Fruit fly (Drosophila melanogaster) whole organism, embryonic: ENCODE measurements around the gene Atpalpha.
A peak's percentile ranks its signal among the peaks of the same experiment; 100 is the strongest.

Experiments
- Asciz ChIP-seq: fragments of 200-800 bp; sonication (Bioruptor generic); optimal IDR thresholded peaks from 2 replicates; lab custom pipeline; 2017; ENCODE audit warnings: missing biosample characterization, mild to moderate bottlenecking, missing genetic modification characterization, missing genetic modification reagents
- Atf3 ChIP-seq: fragments of 200-800 bp; sonication (Bioruptor generic); optimal IDR thresholded peaks from 3 replicates; lab custom pipeline; 2016; ENCODE audit warnings: missing biosample characterization, missing genetic modification characterization
- Bdp1 ChIP-seq: fragments of 200-800 bp; sonication (Bioruptor generic); optimal IDR thresholded peaks from 3 replicates; lab custom pipeline; 2016; ENCODE audit warnings: missing biosample characterization, missing genetic modification characterization
- Bteb2 ChIP-seq: fragments of 200-800 bp; sonication (Bioruptor generic); optimal IDR thresholded peaks from 2 replicates; lab custom pipeline; 2016; ENCODE audit warnings: missing biosample characterization, missing genetic modification characterization
- CG10274 ChIP-seq: fragments of 200-800 bp; sonication (Bioruptor generic); optimal IDR thresholded peaks from 3 replicates; lab custom pipeline; 2017; ENCODE audit warnings: missing biosample characterization, mild to moderate bottlenecking, missing genetic modification characterization
- CG10366 ChIP-seq: fragments of 200-800 bp; sonication (Bioruptor generic); IDR thresholded peaks from 2 replicates; pipeline ENCODE4 v1.3.6; 2022; ENCODE audit warnings: missing biosample characterization, missing genetic modification characterization
- CG11093 ChIP-seq: fragments of 200-800 bp; sonication (Bioruptor generic); IDR thresholded peaks from 3 replicates; pipeline ENCODE4 v1.3.6; 2022; ENCODE audit warnings: missing biosample characterization, missing genetic modification characterization
- CG12236 ChIP-seq: fragments of 200-800 bp; sonication (Bioruptor generic); optimal IDR thresholded peaks from 2 replicates; lab custom pipeline; 2016; ENCODE audit warnings: missing biosample characterization, missing genetic modification characterization
- CG12769 ChIP-seq: fragments of 200-800 bp; sonication (Bioruptor generic); optimal IDR thresholded peaks from 2 replicates; lab custom pipeline; 2019; ENCODE audit warnings: missing biosample characterization, mild to moderate bottlenecking, missing genetic modification characterization, moderate library complexity
- CG14667 ChIP-seq: fragments of 200-800 bp; sonication (Bioruptor generic); IDR thresholded peaks from 2 replicates; pipeline ENCODE4 v1.3.6; 2022; ENCODE audit warnings: missing biosample characterization, missing genetic modification characterization
- CG1602 ChIP-seq: fragments of 200-800 bp; sonication (Bioruptor generic); optimal IDR thresholded peaks from 3 replicates; lab custom pipeline; 2016; ENCODE audit warnings: missing biosample characterization, missing genetic modification characterization
- CG16813 ChIP-seq: fragments of 200-800 bp; sonication (Bioruptor generic); IDR thresholded peaks from 3 replicates; pipeline ENCODE4 v1.3.6; 2022; ENCODE audit warnings: missing biosample characterization, missing genetic modification characterization; ENCODE audit not compliant: partially characterized antibody
- CG16815 ChIP-seq: fragments of 200-800 bp; sonication (Bioruptor generic); optimal IDR thresholded peaks from 3 replicates; lab custom pipeline; 2017; ENCODE audit warnings: missing biosample characterization, mild to moderate bottlenecking, missing genetic modification characterization
- CG17186 ChIP-seq: fragments of 200-800 bp; sonication (Bioruptor generic); optimal IDR thresholded peaks from 3 replicates; lab custom pipeline; 2017; ENCODE audit warnings: missing biosample characterization, missing genetic modification reagents, missing genetic modification characterization
- CG18599 ChIP-seq: fragments of 200-800 bp; sonication (Bioruptor generic); optimal IDR thresholded peaks from 3 replicates; lab custom pipeline; 2017; ENCODE audit warnings: missing biosample characterization, missing genetic modification characterization, mild to moderate bottlenecking, moderate library complexity, missing genetic modification reagents
- CG30431 ChIP-seq: fragments of 200-800 bp; sonication (Bioruptor generic); optimal IDR thresholded peaks from 2 replicates; lab custom pipeline; 2017; ENCODE audit warnings: missing biosample characterization, missing genetic modification characterization
- CG31365 ChIP-seq: fragments of 200-800 bp; sonication (Bioruptor generic); optimal IDR thresholded peaks from 2 replicates; lab custom pipeline; 2018; ENCODE audit warnings: missing biosample characterization, mild to moderate bottlenecking, missing genetic modification characterization
- CG31441 ChIP-seq: fragments of 200-800 bp; sonication (Bioruptor generic); IDR thresholded peaks from 2 replicates; pipeline ENCODE4 v1.3.6; 2022; ENCODE audit warnings: missing biosample characterization, missing genetic modification characterization
- CG3281 ChIP-seq: fragments of 200-800 bp; sonication (Bioruptor generic); optimal IDR thresholded peaks from 3 replicates; lab custom pipeline; 2017; ENCODE audit warnings: missing biosample characterization, mild to moderate bottlenecking, missing genetic modification characterization
- CG42726 ChIP-seq: fragments of 200-800 bp; sonication (Bioruptor generic); IDR thresholded peaks from 2 replicates; pipeline ENCODE4 v1.3.6; 2022; ENCODE audit warnings: missing biosample characterization, missing genetic modification characterization; ENCODE audit not compliant: partially characterized antibody
- CG4424 ChIP-seq: fragments of 200-800 bp; sonication (Bioruptor generic); optimal IDR thresholded peaks from 3 replicates; lab custom pipeline; 2016; ENCODE audit warnings: missing biosample characterization, missing genetic modification characterization
- CG7357 ChIP-seq: fragments of 200-800 bp; sonication (Bioruptor generic); IDR thresholded peaks from 3 replicates; pipeline ENCODE4 v1.3.6; 2022; ENCODE audit warnings: missing biosample characterization, missing genetic modification characterization
- CG7786 ChIP-seq: fragments of 200-800 bp; sonication (Bioruptor generic); optimal IDR thresholded peaks from 2 replicates; lab custom pipeline; 2016; ENCODE audit warnings: missing biosample characterization, missing genetic modification characterization
- CG9797 ChIP-seq: fragments of 200-800 bp; sonication (Bioruptor generic); optimal IDR thresholded peaks from 3 replicates; lab custom pipeline; 2018; ENCODE audit warnings: missing biosample characterization, mild to moderate bottlenecking, missing genetic modification characterization
- Eip74EF ChIP-seq, 2 experiments: fragments of 200-800 bp in 1 of 2; fragments of >200 bp in 1 of 2; sonication (Bioruptor generic) in 1 of 2; optimal IDR thresholded peaks; 2 replicates each; lab custom pipeline; 2017 to 2019; ENCODE audit warnings: missing biosample characterization in 2 of 2, missing genetic modification characterization in 2 of 2, mild to moderate bottlenecking in 1 of 2, moderate library complexity in 1 of 2
- Hand ChIP-seq: fragments of 200-800 bp; sonication (Bioruptor generic); optimal IDR thresholded peaks from 2 replicates; lab custom pipeline; 2017; ENCODE audit warnings: mild to moderate bottlenecking, missing biosample characterization, missing genetic modification reagents, missing genetic modification characterization
- Hmr ChIP-seq: fragments of 200-800 bp; sonication (Bioruptor generic); optimal IDR thresholded peaks from 3 replicates; lab custom pipeline; 2017; ENCODE audit warnings: mild to moderate bottlenecking, missing biosample characterization, missing genetic modification reagents, missing genetic modification characterization
- Kr ChIP-seq: fragments of 200-800 bp; sonication (Bioruptor generic); optimal IDR thresholded peaks from 2 replicates; lab custom pipeline; 2017; ENCODE audit warnings: missing biosample characterization, mild to moderate bottlenecking, missing genetic modification characterization
- MBD-R2 ChIP-seq: fragments of 200-800 bp; sonication (Bioruptor generic); IDR thresholded peaks from 2 replicates; pipeline ENCODE4 v1.3.6; 2022; ENCODE audit warnings: missing biosample characterization, missing genetic modification characterization
- Mes4 ChIP-seq: fragments of 200-800 bp; sonication (Bioruptor generic); optimal IDR thresholded peaks from 2 replicates; lab custom pipeline; 2016; ENCODE audit warnings: missing biosample characterization, missing genetic modification characterization
- NC2α ChIP-seq: fragments of 200-800 bp; sonication (Bioruptor generic); optimal IDR thresholded peaks from 2 replicates; lab custom pipeline; 2016; ENCODE audit warnings: missing biosample characterization, missing genetic modification characterization
- Nf-YA ChIP-seq: fragments of 200-800 bp; sonication (Bioruptor generic); IDR thresholded peaks from 2 replicates; pipeline ENCODE4 v1.3.6; 2022; ENCODE audit warnings: missing biosample characterization, missing genetic modification characterization
- Oli ChIP-seq: fragments of 200-800 bp; sonication (Bioruptor generic); optimal IDR thresholded peaks from 2 replicates; lab custom pipeline; 2018; ENCODE audit warnings: missing biosample characterization, mild to moderate bottlenecking, missing genetic modification characterization, moderate library complexity
- PHDP ChIP-seq: fragments of 200-800 bp; sonication (Bioruptor generic); optimal IDR thresholded peaks from 3 replicates; lab custom pipeline; 2018; ENCODE audit warnings: missing biosample characterization, mild to moderate bottlenecking, missing genetic modification characterization, moderate library complexity
- Sry-β ChIP-seq: fragments of 200-800 bp; sonication (Bioruptor generic); optimal IDR thresholded peaks from 2 replicates; lab custom pipeline; 2018; ENCODE audit warnings: missing biosample characterization, mild to moderate bottlenecking, missing genetic modification characterization, moderate library complexity
- Trl ChIP-seq, 3 experiments: fragments of >200 bp in 2 of 3; fragments of 200-800 bp in 1 of 3; sonication (Bioruptor generic) in 1 of 3; optimal IDR thresholded peaks; 2 replicates in 1 of 3; 3 replicates in 2 of 3; lab custom pipeline; 2016 to 2017; ENCODE audit warnings: missing biosample characterization in 1 of 3, missing genetic modification characterization in 1 of 3
- abd-A ChIP-seq: fragments of 200-800 bp; sonication (Bioruptor generic); optimal IDR thresholded peaks from 3 replicates; lab custom pipeline; 2019; ENCODE audit warnings: missing biosample characterization, mild to moderate bottlenecking, missing genetic modification characterization, moderate library complexity
- ac ChIP-seq: fragments of 200-800 bp; sonication (Bioruptor generic); optimal IDR thresholded peaks from 3 replicates; lab custom pipeline; 2017; ENCODE audit warnings: missing biosample characterization, mild to moderate bottlenecking, missing genetic modification characterization
- dati ChIP-seq: fragments of 200-800 bp; sonication (Bioruptor generic); IDR thresholded peaks from 2 replicates; pipeline ENCODE4 v1.3.6; 2022; ENCODE audit warnings: missing biosample characterization, missing genetic modification characterization
- dmrt99B ChIP-seq: fragments of 200-800 bp; sonication (Bioruptor generic); optimal IDR thresholded peaks from 2 replicates; lab custom pipeline; 2018; ENCODE audit warnings: missing biosample characterization, mild to moderate bottlenecking, missing genetic modification characterization, moderate library complexity
- fu2 ChIP-seq: fragments of 200-800 bp; sonication (Bioruptor generic); optimal IDR thresholded peaks from 2 replicates; lab custom pipeline; 2016; ENCODE audit warnings: missing biosample characterization, missing genetic modification characterization
- gce ChIP-seq: fragments of 200-800 bp; sonication (Bioruptor generic); IDR thresholded peaks from 3 replicates; pipeline ENCODE4 v1.3.6; 2022; ENCODE audit warnings: missing biosample characterization, missing genetic modification characterization
- h ChIP-seq: fragments of >200 bp; optimal IDR thresholded peaks from 2 replicates; lab custom pipeline; 2017
- ham ChIP-seq: fragments of 200-800 bp; sonication (Bioruptor generic); IDR thresholded peaks from 2 replicates; pipeline ENCODE4 v1.3.6; 2022; ENCODE audit warnings: missing biosample characterization, missing genetic modification characterization
- insv ChIP-seq, 2 experiments: fragments of 200-800 bp; sonication (Bioruptor generic); optimal IDR thresholded peaks; 3 replicates each; lab custom pipeline; 2016 to 2018; ENCODE audit warnings: missing biosample characterization in 2 of 2, missing genetic modification characterization in 2 of 2
- jigr1 ChIP-seq: fragments of 200-800 bp; sonication (Bioruptor generic); IDR thresholded peaks from 3 replicates; pipeline ENCODE4 v1.3.6; 2022; ENCODE audit warnings: missing biosample characterization, missing genetic modification characterization
- jing ChIP-seq: fragments of 200-800 bp; sonication (Bioruptor generic); optimal IDR thresholded peaks from 2 replicates; lab custom pipeline; 2018; ENCODE audit warnings: missing biosample characterization, mild to moderate bottlenecking, missing genetic modification characterization
- kay ChIP-seq: fragments of 200-800 bp; sonication (Bioruptor generic); optimal IDR thresholded peaks from 2 replicates; lab custom pipeline; 2016; ENCODE audit warnings: missing biosample characterization, missing genetic modification characterization
- nau ChIP-seq: fragments of 200-800 bp; sonication (Bioruptor generic); optimal IDR thresholded peaks from 3 replicates; lab custom pipeline; 2017; ENCODE audit warnings: missing biosample characterization, mild to moderate bottlenecking, missing genetic modification characterization, missing genetic modification reagents
- row ChIP-seq: fragments of 200-800 bp; sonication (Bioruptor generic); IDR thresholded peaks from 3 replicates; pipeline ENCODE4 v1.3.6; 2022; ENCODE audit warnings: missing biosample characterization, missing genetic modification characterization
- toy ChIP-seq: fragments of 200-800 bp; sonication (Bioruptor generic); IDR thresholded peaks from 2 replicates; pipeline ENCODE4 v1.3.6; 2022; ENCODE audit warnings: missing biosample characterization, missing genetic modification characterization

The Atpalpha gene

dm6 chr3R:20947991-20948407 is 515 bp upstream of the Atpalpha start (continued):
- TF ChIP-seq nau (GFP tag; lab: Kevin White, UChicago) = no peak
- no peak for TF ChIP-seq dmrt99B
- no peak for TF ChIP-seq row (GFP tag; lab: Robert Waterston, UW)
- TF ChIP-seq Hand = no peak
- TF ChIP-seq CG4424 (GFP tag; lab: Kevin White, UChicago) = peak; percentile 8
- no peak for TF ChIP-seq CG30431 (GFP tag; lab: Kevin White, UChicago)
- no peak for TF ChIP-seq CG16815 (GFP tag; lab: Kevin White, UChicago)
- TF ChIP-seq ham = no peak
- TF ChIP-seq CG12236 (GFP tag; lab: Kevin White, UChicago) = no peak
- no peak for TF ChIP-seq h (lab: Kevin White, UChicago)
- no peak for TF ChIP-seq MBD-R2 (GFP tag; lab: Robert Waterston, UW)
- no peak for TF ChIP-seq ac (GFP tag; lab: Kevin White, UChicago)
- no peak for TF ChIP-seq jing (GFP tag; lab: Kevin White, UChicago)
- peak; percentile 71 for TF ChIP-seq CG42726 (GFP tag; lab: Robert Waterston, UW)
- peak; percentile 19 for TF ChIP-seq Mes4
- TF ChIP-seq NC2α (GFP tag; lab: Kevin White, UChicago) = peak; percentile 23
- TF ChIP-seq Bteb2 = no peak
- peak in 1 of 2 experiments; percentile 58 for TF ChIP-seq insv (GFP tag; optimal IDR thresholded peaks at IDR 0.05; lab: Kevin White, UChicago)
- TF ChIP-seq CG1602 = peak; percentile 2
- peak; percentile 31; the same call in 1 of the 2 replicates for TF ChIP-seq Nf-YA (GFP tag; lab: Robert Waterston, UW)
- no peak; the same call in 2 of the 3 replicates for TF ChIP-seq gce (GFP tag; lab: Robert Waterston, UW)
- TF ChIP-seq CG7786 (GFP tag; lab: Kevin White, UChicago) = no peak
- peak; percentile 27 for TF ChIP-seq CG12769 (tag; lab: Kevin White, UChicago)
- TF ChIP-seq CG11093 (GFP tag; lab: Robert Waterston, UW) = no peak
- TF ChIP-seq Eip74EF (GFP tag; optimal IDR thresholded peaks at IDR 0.05; lab: Kevin White, UChicago) = no peak
- TF ChIP-seq CG31365 (tag; lab: Kevin White, UChicago) = peak; percentile 39
- no peak for TF ChIP-seq toy (GFP tag; lab: Robert Waterston, UW)
- TF ChIP-seq CG18599 = no peak
- peak; percentile 1 for TF ChIP-seq fu2
- no peak for TF ChIP-seq Atf3
- TF ChIP-seq CG10274 = no peak
- no peak; the same call in 1 of the 2 replicates for TF ChIP-seq CG14667 (GFP tag; lab: Robert Waterston, UW)
- TF ChIP-seq CG10366 (GFP tag; lab: Robert Waterston, UW) = no peak
- no peak for TF ChIP-seq abd-A (tag; lab: Kevin White, UChicago)
- no peak for TF ChIP-seq PHDP (tag; lab: Kevin White, UChicago)
- no peak for TF ChIP-seq CG16813 (GFP tag; lab: Robert Waterston, UW)
- no peak for TF ChIP-seq CG3281
- no peak for TF ChIP-seq CG17186
- TF ChIP-seq kay (GFP tag; lab: Kevin White, UChicago) = peak; percentile 2
- TF ChIP-seq Asciz (GFP tag; lab: Kevin White, UChicago) = no peak
- TF ChIP-seq Sry-β (GFP tag; lab: Kevin White, UChicago) = no peak
- no peak for TF ChIP-seq CG7357 (GFP tag; lab: Robert Waterston, UW)
- TF ChIP-seq dati (GFP tag; lab: Robert Waterston, UW) = no peak
- TF ChIP-seq CG9797 (GFP tag; lab: Kevin White, UChicago) = no peak
- peak; percentile 61 for TF ChIP-seq Hmr
- TF ChIP-seq Kr = no peak
- no peak for TF ChIP-seq Bdp1
- no peak for TF ChIP-seq Oli (tag; lab: Kevin White, UChicago)
- TF ChIP-seq jigr1 (GFP tag; lab: Robert Waterston, UW) = no peak
- no peak for TF ChIP-seq Trl (optimal IDR thresholded peaks at IDR 0.05; lab: Kevin White, UChicago)
- TF ChIP-seq Trl (GFP tag; optimal IDR thresholded peaks at IDR 0.05; lab: Kevin White, UChicago) = peak; percentile 66
- no peak for TF ChIP-seq CG31441 (GFP tag; lab: Robert Waterston, UW)
